Worm (Caenorhabditis elegans) whole organism, early embryonic: Measurements from ENCODE around the gene C16C8.25.

Source experiments
- ama-1 ChIP-seq: fragments of 150-350 bp; optimal IDR thresholded peaks from 2 replicates; lab custom pipeline; 2014
- ceh-36 ChIP-seq: sonication (generic microtip); optimal IDR thresholded peaks from 2 replicates; lab custom pipeline; 2016; ENCODE audit warnings: missing genetic modification characterization, inconsistent platforms, missing compliant biosample characterization
- hmg-4 ChIP-seq: fragments of 200-800 bp; sonication (Bioruptor generic); optimal IDR thresholded peaks from 2 replicates; lab custom pipeline; 2018; ENCODE audit warnings: mild to moderate bottlenecking, missing genetic modification characterization, missing compliant biosample characterization
- hnd-1 ChIP-seq: sonication (generic microtip); optimal IDR thresholded peaks from 2 replicates; lab custom pipeline; 2016; ENCODE audit warnings: missing genetic modification characterization, missing compliant biosample characterization
- pes-1 ChIP-seq: fragments of 200-800 bp; sonication (Bioruptor generic); IDR thresholded peaks from 2 replicates; pipeline ENCODE4 v1.3.6; 2022; ENCODE audit warnings: missing genetic modification reagents, missing genetic modification characterization, missing compliant biosample characterization
- scrt-1 ChIP-seq: fragments of 200-800 bp; sonication (Bioruptor generic); IDR thresholded peaks from 2 replicates; pipeline ENCODE4 v1.3.6; 2022; ENCODE audit warnings: missing genetic modification characterization, missing compliant biosample characterization
- tbx-11 ChIP-seq: fragments of 200-800 bp; sonication (Bioruptor generic); IDR thresholded peaks from 2 replicates; pipeline ENCODE4 v1.3.6; 2022; ENCODE audit warnings: missing genetic modification characterization, missing compliant biosample characterization
- tbx-37 ChIP-seq: fragments of 200-800 bp; sonication (Bioruptor generic); conservative IDR thresholded peaks from 2 replicates; pipeline ENCODE4 v1.3.6; 2022; ENCODE audit warnings: missing genetic modification reagents, missing genetic modification characterization, missing compliant biosample characterization
- tra-4 ChIP-seq: sonication (generic microtip); optimal IDR thresholded peaks from 2 replicates; lab custom pipeline; 2017; ENCODE audit warnings: missing genetic modification characterization, missing compliant biosample characterization

- no peak for TF ChIP-seq ama-1 (lab: Kevin White, UChicago)
- no peak for TF ChIP-seq scrt-1
- no peak for TF ChIP-seq hmg-4 (GFP tag; lab: Kevin White, UChicago)
- no peak for TF ChIP-seq tbx-11 (GFP tag; lab: Robert Waterston, UW)
- no peak for TF ChIP-seq hnd-1 (tag; lab: Kevin White, UChicago)
- no peak for TF ChIP-seq tbx-37 (GFP tag; lab: Robert Waterston, UW)
- TF ChIP-seq tra-4 (tag; lab: Kevin White, UChicago) = no peak
- TF ChIP-seq ceh-36 (tag; lab: Kevin White, UChicago) = no peak
- no peak for TF ChIP-seq pes-1 (GFP tag; lab: Robert Waterston, UW)
Measured at ce11 chrII:3446647-3447046, 2.4 kb upstream of the C16C8.25 start, which contains the start of the genes C16C8.20 and gldi-6.
